Worm (Caenorhabditis elegans) whole organism, L1 larva: ENCODE results near the gene dmd-5.

Experiments
- C16A3.4 ChIP-seq: fragments of 150-350 bp; optimal IDR thresholded peaks from 2 replicates; lab custom pipeline; 2014; ENCODE audit warnings: missing biosample characterization, missing genetic modification characterization
- F16B12.6 ChIP-seq: fragments of 150-350 bp; optimal IDR thresholded peaks from 2 replicates; lab custom pipeline; 2014; ENCODE audit warnings: missing biosample characterization, missing genetic modification characterization
- ama-1 ChIP-seq: fragments of 150-350 bp; optimal IDR thresholded peaks from 2 replicates; lab custom pipeline; 2014
- ceh-8 ChIP-seq: fragments of 200-800 bp; sonication (Bioruptor generic); optimal IDR thresholded peaks from 2 replicates; lab custom pipeline; 2018; ENCODE audit warnings: mild to moderate bottlenecking, missing genetic modification characterization, moderate library complexity, missing compliant biosample characterization
- ceh-82 ChIP-seq, 3 experiments: fragments of 150-350 bp in 1 of 3; sonication (generic microtip) in 2 of 3; optimal IDR thresholded peaks; 2 replicates each; lab custom pipeline; 2014 to 2017; ENCODE audit warnings: missing biosample characterization in 3 of 3, missing genetic modification characterization in 3 of 3
- ceh-88 ChIP-seq: fragments of 200-800 bp; sonication (Bioruptor generic); IDR thresholded peaks from 2 replicates; pipeline ENCODE4 v1.3.6; 2022; ENCODE audit warnings: missing genetic modification characterization, missing compliant biosample characterization
- ceh-90 ChIP-seq: sonication (generic microtip); optimal IDR thresholded peaks from 2 replicates; lab custom pipeline; 2016; ENCODE audit warnings: missing genetic modification characterization, missing compliant biosample characterization
- dsc-1 ChIP-seq: sonication (generic microtip); optimal IDR thresholded peaks from 2 replicates; lab custom pipeline; 2016; ENCODE audit warnings: mild to moderate bottlenecking, missing genetic modification characterization, missing compliant biosample characterization
- efl-1 ChIP-seq, 4 experiments: fragments of 150-350 bp; optimal IDR thresholded peaks in 3 of 4; peaks in 1 of 4; 1 replicate in 1 of 4; 2 replicates in 3 of 4; lab custom pipeline; 2014; ENCODE audit warnings: missing biosample characterization in 2 of 4, missing genetic modification characterization in 2 of 4, missing genetic modification reagents in 2 of 4
- efl-3 ChIP-seq: fragments of 200-800 bp; sonication (Bioruptor generic); optimal IDR thresholded peaks from 2 replicates; lab custom pipeline; 2018; ENCODE audit warnings: mild to moderate bottlenecking, missing genetic modification characterization, missing compliant biosample characterization
- egl-13 ChIP-seq: sonication (generic microtip); optimal IDR thresholded peaks from 2 replicates; lab custom pipeline; 2016; ENCODE audit warnings: missing genotype, missing genetic modification reagents, missing genetic modification characterization, missing compliant biosample characterization
- elt-3 ChIP-seq, 6 experiments: fragments of 150-350 bp in 1 of 6; sonication (generic microtip); optimal IDR thresholded peaks; 2 replicates each; lab custom pipeline; 2017 to 2018; ENCODE audit warnings: missing biosample characterization in 6 of 6, missing genetic modification characterization in 6 of 6, inconsistent platforms in 1 of 6
- fkh-8 ChIP-seq: sonication (generic microtip); optimal IDR thresholded peaks from 2 replicates; lab custom pipeline; 2016; ENCODE audit warnings: mild to moderate bottlenecking, missing genetic modification characterization, missing compliant biosample characterization
- fos-1 ChIP-seq: fragments of 150-350 bp; optimal IDR thresholded peaks from 2 replicates; lab custom pipeline; 2014; ENCODE audit warnings: missing biosample characterization, missing genetic modification characterization
- grh-1 ChIP-seq: fragments of 200-800 bp; sonication (Bioruptor generic); IDR thresholded peaks from 2 replicates; pipeline ENCODE4 v1.3.6; 2022; ENCODE audit warnings: missing genetic modification reagents, missing genetic modification characterization, missing compliant biosample characterization
- hlh-17 ChIP-seq: fragments of 200-800 bp; sonication (Bioruptor generic); optimal IDR thresholded peaks from 2 replicates; lab custom pipeline; 2018; ENCODE audit warnings: missing genetic modification characterization, mild to moderate bottlenecking, missing compliant biosample characterization, moderate library complexity, borderline replicate concordance
- jun-1 ChIP-seq: fragments of 150-350 bp; optimal IDR thresholded peaks from 2 replicates; lab custom pipeline; 2014; ENCODE audit warnings: missing biosample characterization, missing genetic modification reagents, missing genetic modification characterization
- lin-13 ChIP-seq: fragments of 150-350 bp; optimal IDR thresholded peaks from 2 replicates; lab custom pipeline; 2014; ENCODE audit warnings: missing biosample characterization, missing genetic modification reagents, missing genetic modification characterization
- lin-14 ChIP-seq: fragments of 200-800 bp; sonication (Bioruptor generic); optimal IDR thresholded peaks from 2 replicates; lab custom pipeline; 2018; ENCODE audit warnings: mild to moderate bottlenecking, missing genetic modification characterization, moderate library complexity, missing compliant biosample characterization
- lin-15B ChIP-seq: fragments of 150-350 bp; sonication (generic microtip); optimal IDR thresholded peaks from 3 replicates; lab custom pipeline; 2014; ENCODE audit warnings: missing biosample characterization, missing genetic modification characterization
- lin-35 ChIP-seq, 2 experiments: fragments of 150-350 bp; optimal IDR thresholded peaks; 2 replicates each; lab custom pipeline; 2014; ENCODE audit warnings: missing biosample characterization in 2 of 2, missing genetic modification characterization in 2 of 2, missing genetic modification reagents in 2 of 2
- lsy-2 ChIP-seq, 2 experiments: fragments of 150-350 bp; optimal IDR thresholded peaks; 2 replicates each; lab custom pipeline; 2014; ENCODE audit warnings: missing biosample characterization in 2 of 2, missing genetic modification characterization in 2 of 2
- mdl-1 ChIP-seq, 2 experiments: fragments of 150-350 bp; optimal IDR thresholded peaks; 2 replicates each; lab custom pipeline; 2014 to 2017; ENCODE audit warnings: missing biosample characterization in 2 of 2, missing genetic modification characterization in 2 of 2, inconsistent platforms in 1 of 2
- mef-2 ChIP-seq: fragments of 150-350 bp; optimal IDR thresholded peaks from 2 replicates; lab custom pipeline; 2014; ENCODE audit warnings: missing biosample characterization, missing genetic modification characterization
- mep-1 ChIP-seq: fragments of 150-350 bp; optimal IDR thresholded peaks from 2 replicates; lab custom pipeline; 2014; ENCODE audit warnings: missing biosample characterization, missing genetic modification characterization
- nhr-11 ChIP-seq: fragments of 150-350 bp; optimal IDR thresholded peaks from 2 replicates; lab custom pipeline; 2014; ENCODE audit warnings: missing biosample characterization, missing genetic modification characterization
- nhr-19 ChIP-seq: fragments of 200-800 bp; sonication (Bioruptor generic); conservative IDR thresholded peaks from 2 replicates; pipeline ENCODE4 v1.3.6; 2022; ENCODE audit warnings: missing genetic modification characterization, missing compliant biosample characterization
- nhr-20 ChIP-seq: sonication (generic microtip); optimal IDR thresholded peaks from 2 replicates; lab custom pipeline; 2016; ENCODE audit warnings: mild to moderate bottlenecking, missing genetic modification characterization, missing compliant biosample characterization
- nhr-237 ChIP-seq: fragments of 150-350 bp; optimal IDR thresholded peaks from 2 replicates; lab custom pipeline; 2014; ENCODE audit warnings: missing biosample characterization, missing genetic modification characterization
- nhr-28 ChIP-seq: fragments of 150-350 bp; optimal IDR thresholded peaks from 2 replicates; lab custom pipeline; 2014; ENCODE audit warnings: missing biosample characterization, missing genetic modification characterization
- nhr-47 ChIP-seq: sonication (generic microtip); optimal IDR thresholded peaks from 2 replicates; lab custom pipeline; 2016; ENCODE audit warnings: mild to moderate bottlenecking, missing genetic modification characterization, moderate library complexity, missing compliant biosample characterization
- nhr-71 ChIP-seq: sonication (generic microtip); optimal IDR thresholded peaks from 2 replicates; lab custom pipeline; 2016; ENCODE audit warnings: mild to moderate bottlenecking, missing genetic modification characterization, moderate library complexity, missing compliant biosample characterization
- nhr-76 ChIP-seq: sonication (generic microtip); optimal IDR thresholded peaks from 2 replicates; lab custom pipeline; 2017; ENCODE audit warnings: missing biosample characterization, missing genetic modification characterization
- nhr-77 ChIP-seq: fragments of 150-350 bp; optimal IDR thresholded peaks from 2 replicates; lab custom pipeline; 2014; ENCODE audit warnings: missing biosample characterization, missing genetic modification characterization
- nhr-84 ChIP-seq: sonication (generic microtip); optimal IDR thresholded peaks from 2 replicates; lab custom pipeline; 2017; ENCODE audit warnings: missing biosample characterization, missing genetic modification characterization
- nhr-85 ChIP-seq: sonication (generic microtip); peaks from one replicate; lab custom pipeline; 2016; ENCODE audit warnings: missing genetic modification characterization, inconsistent platforms, missing compliant biosample characterization
- nhr-90 ChIP-seq: sonication (generic microtip); optimal IDR thresholded peaks from 2 replicates; lab custom pipeline; 2016; ENCODE audit warnings: mild to moderate bottlenecking, missing genetic modification characterization, missing compliant biosample characterization; ENCODE audit not compliant: poor library complexity
- pax-3 ChIP-seq: fragments of 200-800 bp; sonication (Bioruptor generic); optimal IDR thresholded peaks from 2 replicates; lab custom pipeline; 2018; ENCODE audit warnings: mild to moderate bottlenecking, missing genetic modification characterization, moderate library complexity, missing compliant biosample characterization
- rnt-1 ChIP-seq: sonication (generic microtip); optimal IDR thresholded peaks from 2 replicates; lab custom pipeline; 2016; ENCODE audit warnings: mild to moderate bottlenecking, missing genetic modification characterization, moderate library complexity, missing compliant biosample characterization
- skn-1 ChIP-seq: fragments of 150-350 bp; optimal IDR thresholded peaks from 2 replicates; lab custom pipeline; 2014; ENCODE audit warnings: missing biosample characterization, missing genetic modification characterization
- snu-23 ChIP-seq: sonication (generic microtip); optimal IDR thresholded peaks from 2 replicates; lab custom pipeline; 2016; ENCODE audit warnings: missing genetic modification characterization, missing compliant biosample characterization
- sox-4 ChIP-seq: sonication (generic microtip); optimal IDR thresholded peaks from 2 replicates; lab custom pipeline; 2016; ENCODE audit warnings: missing genetic modification characterization, missing compliant biosample characterization
- sup-37 ChIP-seq: fragments of 200-800 bp; sonication (Bioruptor generic); optimal IDR thresholded peaks from 2 replicates; lab custom pipeline; 2018; ENCODE audit warnings: mild to moderate bottlenecking, missing genetic modification characterization, missing compliant biosample characterization
- swsn-7 ChIP-seq: sonication (generic microtip); optimal IDR thresholded peaks from 2 replicates; lab custom pipeline; 2016; ENCODE audit warnings: missing genetic modification characterization, missing compliant biosample characterization
- unc-130 ChIP-seq: fragments of 150-350 bp; optimal IDR thresholded peaks from 2 replicates; lab custom pipeline; 2017; ENCODE audit warnings: missing biosample characterization, missing genetic modification characterization, inconsistent platforms
- unc-62 ChIP-seq: fragments of 150-350 bp; optimal IDR thresholded peaks from 2 replicates; lab custom pipeline; 2014; ENCODE audit warnings: missing biosample characterization, missing genetic modification reagents, missing genetic modification characterization
- unc-98 ChIP-seq: fragments of 200-800 bp; sonication (Bioruptor generic); IDR thresholded peaks from 2 replicates; pipeline ENCODE4 v1.3.6; 2022; ENCODE audit warnings: missing genetic modification characterization, missing compliant biosample characterization
- xbp-1 ChIP-seq: sonication (generic microtip); optimal IDR thresholded peaks from 2 replicates; lab custom pipeline; 2016; ENCODE audit warnings: missing genetic modification characterization, missing compliant biosample characterization
- ztf-11 ChIP-seq, 2 experiments: sonication (generic microtip); optimal IDR thresholded peaks; 2 replicates each; lab custom pipeline; 2016 to 2017; ENCODE audit warnings: missing genetic modification characterization in 2 of 2, missing biosample characterization in 1 of 2, missing compliant biosample characterization in 1 of 2
- ztf-4 ChIP-seq: fragments of 150-350 bp; optimal IDR thresholded peaks from 2 replicates; lab custom pipeline; 2014; ENCODE audit warnings: missing biosample characterization, missing genetic modification characterization

The dmd-5 gene

DNA sequence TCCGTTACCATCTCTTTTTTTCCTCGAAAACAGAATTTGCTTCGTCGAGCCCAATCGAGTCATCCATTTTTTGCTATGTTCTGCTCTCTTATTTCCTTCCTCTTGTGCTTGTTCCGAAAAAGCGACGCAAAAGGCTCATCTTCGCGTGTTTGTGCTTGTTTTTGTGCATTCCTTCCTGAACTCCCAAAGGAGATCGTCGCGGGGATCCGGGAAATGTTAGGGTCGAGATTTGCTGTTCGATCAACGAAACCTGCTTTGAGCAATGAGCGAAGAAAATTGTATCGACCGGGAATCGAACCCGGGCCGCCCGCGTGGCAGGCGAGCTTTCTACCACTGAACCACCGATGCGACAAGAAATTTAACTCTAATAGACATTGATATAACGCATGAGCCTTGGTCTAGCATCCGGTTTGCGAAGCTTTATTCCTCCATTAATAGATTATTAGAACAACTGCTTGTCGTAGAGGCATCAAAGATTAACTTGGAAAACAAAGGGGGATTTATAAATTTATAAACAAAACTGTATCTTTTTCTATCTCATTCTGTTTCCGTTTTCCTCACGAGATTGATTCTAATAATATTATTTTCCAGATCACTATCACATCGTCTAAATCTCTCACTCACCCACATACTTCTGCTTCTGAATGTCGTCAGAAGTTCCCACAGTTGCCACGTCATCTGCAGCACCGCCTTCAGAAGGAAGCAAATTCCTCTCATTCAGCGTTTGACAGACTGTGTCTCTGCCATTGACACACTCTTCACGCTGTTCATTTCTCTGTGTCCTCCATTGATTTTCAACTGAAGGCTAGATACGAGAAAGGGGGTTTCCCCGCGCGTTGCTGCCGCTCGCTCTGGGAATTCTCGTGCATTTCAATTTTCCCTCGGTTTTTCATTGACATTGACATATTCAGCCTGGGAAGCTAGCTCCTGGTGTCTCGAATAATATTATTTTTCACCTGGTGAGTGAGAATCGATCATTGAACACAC lies 8.2 kb upstream of the dmd-5 start, which contains the start of gene K05F1.6:
Gene K05F1.6 (plus strand): TSS at position 586 of the 987 bp plus-strand sequence.
- TF ChIP-seq lin-15B (tag; lab: Kevin White, UChicago), result no peak
- TF ChIP-seq sox-4 (tag; lab: Kevin White, UChicago), result no peak
- peak in 1 of 2 experiments; percentile 36 for TF ChIP-seq ztf-11 (tag; optimal IDR thresholded peaks at IDR 0.05; lab: Kevin White, UChicago)
- TF ChIP-seq ceh-8 (GFP tag; lab: Kevin White, UChicago), result peak; percentile 19
- TF ChIP-seq C16A3.4 (tag; lab: Kevin White, UChicago), result peak; percentile 59
- TF ChIP-seq mdl-1 (tag; optimal IDR thresholded peaks at IDR 0.05; lab: Kevin White, UChicago), result peak in 1 of 2 experiments; percentile 58
- peak; percentile 6 for TF ChIP-seq sup-37 (GFP tag; lab: Kevin White, UChicago)
- peak; percentile 52 for TF ChIP-seq mep-1 (tag; lab: Kevin White, UChicago)
- TF ChIP-seq nhr-11, result no peak
- TF ChIP-seq nhr-28 (tag; lab: Kevin White, UChicago), result no peak
- no peak for TF ChIP-seq ceh-90
- peak; percentile 65 for TF ChIP-seq nhr-90
- peak; percentile 53 for TF ChIP-seq nhr-85
- no peak for TF ChIP-seq nhr-84
- peak; percentile 56 for TF ChIP-seq lin-14 (GFP tag; lab: Kevin White, UChicago)
- peak; percentile 22 for TF ChIP-seq lin-13 (GFP tag; lab: Kevin White, UChicago)
- TF ChIP-seq pax-3 (tag; lab: Kevin White, UChicago), result peak; percentile 19
- TF ChIP-seq elt-3 (tag; optimal IDR thresholded peaks at IDR 0.05; lab: Kevin White, UChicago), result no peak
- no peak for TF ChIP-seq F16B12.6
- peak; percentile 73 for TF ChIP-seq nhr-47 (tag; lab: Kevin White, UChicago)
- peak; percentile 70 for TF ChIP-seq dsc-1
- TF ChIP-seq snu-23 (GFP tag; lab: Kevin White, UChicago), result peak; percentile 20
- no peak for TF ChIP-seq nhr-77 (tag; lab: Kevin White, UChicago)
- TF ChIP-seq xbp-1 (tag; lab: Kevin White, UChicago), result peak; percentile 39
- 0 out of 2 replicates have a peak, but pooled peaks have one; percentile 53 for TF ChIP-seq unc-98
- 0 out of 2 replicates have a peak, but pooled peaks have one; percentile 45 for TF ChIP-seq grh-1 (GFP tag; lab: Robert Waterston, UW)
- TF ChIP-seq ceh-88 (GFP tag; lab: Robert Waterston, UW), result no peak
- peak in 1 of 2 experiments; percentile 52 for TF ChIP-seq lsy-2 (tag; optimal IDR thresholded peaks at IDR 0.05; lab: Kevin White, UChicago)
- TF ChIP-seq ztf-4, result peak; percentile 15
- peak; percentile 20 for TF ChIP-seq nhr-76 (tag; lab: Kevin White, UChicago)
- no peak for TF ChIP-seq mef-2 (tag; lab: Kevin White, UChicago)
- TF ChIP-seq nhr-237, result no peak
- TF ChIP-seq ceh-82 (tag; optimal IDR thresholded peaks at IDR 0.05; lab: Kevin White, UChicago), result peak in 2 of 3 experiments; percentile 32
- no peak for TF ChIP-seq efl-3
- TF ChIP-seq lin-35 (GFP tag; optimal IDR thresholded peaks at IDR 0.05; lab: Kevin White, UChicago), result peak; percentile 6 to 44
- no peak for TF ChIP-seq hlh-17 (GFP tag; lab: Kevin White, UChicago)
- no peak for TF ChIP-seq unc-62 (GFP tag; lab: Kevin White, UChicago)
- TF ChIP-seq fkh-8 (tag; lab: Kevin White, UChicago), result peak; percentile 41
- TF ChIP-seq nhr-71 (tag; lab: Kevin White, UChicago), result peak; percentile 78
- peak; percentile 40 to 69 for TF ChIP-seq efl-1 (optimal IDR thresholded peaks at IDR 0.05; lab: Kevin White, UChicago)
- peak in 1 of 2 experiments; percentile 94 for TF ChIP-seq efl-1 (GFP tag; optimal IDR thresholded peaks at IDR 0.05 in 1 of 2; lab: Kevin White, UChicago)
- TF ChIP-seq rnt-1 (tag; lab: Kevin White, UChicago), result peak; percentile 78
- TF ChIP-seq nhr-20 (tag; lab: Kevin White, UChicago), result peak; percentile 55
- TF ChIP-seq swsn-7 (tag; lab: Kevin White, UChicago), result peak; percentile 42
- peak; percentile 44 for TF ChIP-seq egl-13 (tag; lab: Kevin White, UChicago)
- TF ChIP-seq unc-130, result peak; percentile 52
- peak; percentile 29 for TF ChIP-seq fos-1 (tag; lab: Kevin White, UChicago)
- peak; percentile 11 for TF ChIP-seq skn-1 (tag; lab: Kevin White, UChicago)
- TF ChIP-seq jun-1 (tag; lab: Kevin White, UChicago), result peak; percentile 1
- no peak for TF ChIP-seq ama-1
- peak; percentile 72 for TF ChIP-seq nhr-19
